Worm (Caenorhabditis elegans) whole organism, mixed stage, embryonic: ENCODE measurements around the gene T21C12.4.

Source experiments
- M03D4.4 ChIP-seq: sonication (generic microtip); optimal IDR thresholded peaks from 2 replicates; lab custom pipeline; 2017; ENCODE audit warnings: mild to moderate bottlenecking, missing genetic modification characterization, missing compliant biosample characterization
- bed-3 ChIP-seq: fragments of 200-800 bp; sonication (Bioruptor generic); optimal IDR thresholded peaks from 3 replicates; lab custom pipeline; 2018; ENCODE audit warnings: mild to moderate bottlenecking, missing genetic modification characterization, moderate library complexity, missing compliant biosample characterization
- blmp-1 ChIP-seq: fragments of 150-350 bp; optimal IDR thresholded peaks from 2 replicates; lab custom pipeline; 2014; ENCODE audit warnings: missing biosample characterization, missing genetic modification characterization
- ceh-39 ChIP-seq: fragments of 150-350 bp; optimal IDR thresholded peaks from 2 replicates; lab custom pipeline; 2014; ENCODE audit warnings: missing biosample characterization, missing genetic modification characterization
- ceh-43 ChIP-seq: fragments of 200-800 bp; sonication (Bioruptor generic); optimal IDR thresholded peaks from 2 replicates; lab custom pipeline; 2018; ENCODE audit warnings: mild to moderate bottlenecking, missing genetic modification characterization, moderate library complexity, missing compliant biosample characterization
- ceh-83 ChIP-seq: fragments of 200-800 bp; sonication (Bioruptor generic); optimal IDR thresholded peaks from 2 replicates; lab custom pipeline; 2018; ENCODE audit warnings: mild to moderate bottlenecking, missing genetic modification characterization, missing compliant biosample characterization
- cnd-1 ChIP-seq: fragments of 200-800 bp; sonication (Bioruptor generic); optimal IDR thresholded peaks from 2 replicates; lab custom pipeline; 2018; ENCODE audit warnings: mild to moderate bottlenecking, missing genetic modification characterization, missing compliant biosample characterization
- drap-1 ChIP-seq: fragments of 200-800 bp; sonication (Bioruptor generic); optimal IDR thresholded peaks from 3 replicates; lab custom pipeline; 2018; ENCODE audit warnings: mild to moderate bottlenecking, missing genetic modification characterization, missing compliant biosample characterization
- elt-1 ChIP-seq: sonication (generic microtip); optimal IDR thresholded peaks from 2 replicates; lab custom pipeline; 2017; ENCODE audit warnings: missing genetic modification characterization, mild to moderate bottlenecking, missing compliant biosample characterization, antibody characterized with exemption, moderate library complexity, borderline replicate concordance; ENCODE audit not compliant: insufficient read depth
- elt-3 ChIP-seq: fragments of 150-350 bp; optimal IDR thresholded peaks from 2 replicates; lab custom pipeline; 2014; ENCODE audit warnings: missing biosample characterization, missing genetic modification characterization
- flh-1 ChIP-seq: fragments of 200-800 bp; sonication (Bioruptor generic); optimal IDR thresholded peaks from 2 replicates; lab custom pipeline; 2018; ENCODE audit warnings: mild to moderate bottlenecking, missing genetic modification characterization, moderate library complexity, missing compliant biosample characterization
- ham-2 ChIP-seq: fragments of 200-800 bp; sonication (Bioruptor generic); optimal IDR thresholded peaks from 2 replicates; lab custom pipeline; 2018; ENCODE audit warnings: mild to moderate bottlenecking, missing genetic modification characterization, missing compliant biosample characterization
- hlh-1 ChIP-seq: fragments of 150-350 bp; optimal IDR thresholded peaks from 2 replicates; lab custom pipeline; 2014; ENCODE audit warnings: missing biosample characterization, missing genetic modification reagents, missing genetic modification characterization
- lin-13 ChIP-seq: fragments of 150-350 bp; optimal IDR thresholded peaks from 2 replicates; lab custom pipeline; 2014; ENCODE audit warnings: missing biosample characterization, missing genetic modification characterization
- lin-32 ChIP-seq: fragments of 200-800 bp; sonication (Bioruptor generic); optimal IDR thresholded peaks from 2 replicates; lab custom pipeline; 2018; ENCODE audit warnings: mild to moderate bottlenecking, missing genetic modification characterization, missing compliant biosample characterization
- lsy-2 ChIP-seq: fragments of 150-350 bp; optimal IDR thresholded peaks from 2 replicates; lab custom pipeline; 2014; ENCODE audit warnings: missing biosample characterization, missing genetic modification characterization
- mab-5 ChIP-seq: fragments of 150-350 bp; optimal IDR thresholded peaks from 2 replicates; lab custom pipeline; 2014; ENCODE audit warnings: missing biosample characterization, missing genetic modification characterization
- mep-1 ChIP-seq: fragments of 150-350 bp; optimal IDR thresholded peaks from 2 replicates; lab custom pipeline; 2017; ENCODE audit warnings: missing biosample characterization, missing genetic modification reagents, missing genetic modification characterization, inconsistent platforms
- nhr-12 ChIP-seq: fragments of 150-350 bp; optimal IDR thresholded peaks from 2 replicates; lab custom pipeline; 2014; ENCODE audit warnings: missing biosample characterization, missing genetic modification characterization
- nhr-2 ChIP-seq: fragments of 150-350 bp; optimal IDR thresholded peaks from 2 replicates; lab custom pipeline; 2014; ENCODE audit warnings: missing biosample characterization, missing genetic modification characterization
- nhr-237 ChIP-seq: fragments of 150-350 bp; optimal IDR thresholded peaks from 2 replicates; lab custom pipeline; 2014; ENCODE audit warnings: missing biosample characterization, missing genetic modification characterization
- nhr-28 ChIP-seq: fragments of 150-350 bp; optimal IDR thresholded peaks from 2 replicates; lab custom pipeline; 2014; ENCODE audit warnings: missing biosample characterization, missing genetic modification characterization
- nhr-76 ChIP-seq: sonication (generic microtip); optimal IDR thresholded peaks from 2 replicates; lab custom pipeline; 2017; ENCODE audit warnings: missing biosample characterization, missing genetic modification characterization
- pha-4 ChIP-seq: fragments of 150-350 bp; optimal IDR thresholded peaks from 2 replicates; lab custom pipeline; 2018; ENCODE audit warnings: missing biosample characterization, missing genetic modification reagents, missing genetic modification characterization
- sem-2 ChIP-seq: fragments of 200-800 bp; sonication (Bioruptor generic); optimal IDR thresholded peaks from 2 replicates; lab custom pipeline; 2018; ENCODE audit warnings: mild to moderate bottlenecking, missing genetic modification characterization, missing compliant biosample characterization
- snpc-4 ChIP-seq: fragments of 150-350 bp; optimal IDR thresholded peaks from 2 replicates; lab custom pipeline; 2014; ENCODE audit warnings: missing biosample characterization, missing genetic modification characterization
- sptf-1 ChIP-seq: sonication (generic microtip); optimal IDR thresholded peaks from 2 replicates; lab custom pipeline; 2017; ENCODE audit warnings: mild to moderate bottlenecking, missing genetic modification characterization, moderate library complexity, missing compliant biosample characterization
- tbx-8 ChIP-seq: fragments of 200-800 bp; sonication (Bioruptor generic); optimal IDR thresholded peaks from 2 replicates; lab custom pipeline; 2018; ENCODE audit warnings: mild to moderate bottlenecking, missing genetic modification characterization, moderate library complexity, missing compliant biosample characterization
- unc-120 ChIP-seq: sonication (generic microtip); optimal IDR thresholded peaks from 2 replicates; lab custom pipeline; 2017; ENCODE audit warnings: missing genetic modification characterization, missing compliant biosample characterization; ENCODE audit not compliant: poor library complexity, severe bottlenecking
- unc-39 ChIP-seq: fragments of 150-350 bp; optimal IDR thresholded peaks from 2 replicates; lab custom pipeline; 2014; ENCODE audit warnings: missing biosample characterization, missing genetic modification characterization
- unc-62 ChIP-seq: fragments of 150-350 bp; optimal IDR thresholded peaks from 2 replicates; lab custom pipeline; 2014; ENCODE audit warnings: missing biosample characterization, missing genetic modification reagents, missing genetic modification characterization
- zip-8 ChIP-seq: fragments of 150-350 bp; optimal IDR thresholded peaks from 2 replicates; lab custom pipeline; 2014; ENCODE audit warnings: missing biosample characterization, missing genetic modification characterization
- ztf-11 ChIP-seq: fragments of 150-350 bp; optimal IDR thresholded peaks from 2 replicates; lab custom pipeline; 2014; ENCODE audit warnings: missing biosample characterization, missing genetic modification characterization

Gene T21C12.4

ce11 chrIII:10525927-10526326, 31.9 kb downstream of the T21C12.4 start:
- TF ChIP-seq ceh-83 (GFP tag; lab: Kevin White, UChicago), result no peak
- TF ChIP-seq tbx-8 (GFP tag; lab: Kevin White, UChicago), result no peak
- TF ChIP-seq ceh-39 (tag; lab: Kevin White, UChicago), result no peak
- no peak for TF ChIP-seq lin-32 (GFP tag; lab: Kevin White, UChicago)
- peak; percentile 96 for TF ChIP-seq unc-62 (GFP tag; lab: Kevin White, UChicago)
- TF ChIP-seq nhr-237, result no peak
- TF ChIP-seq nhr-2, result no peak
- no peak for TF ChIP-seq flh-1 (GFP tag; lab: Kevin White, UChicago)
- no peak for TF ChIP-seq unc-39
- no peak for TF ChIP-seq bed-3 (GFP tag; lab: Kevin White, UChicago)
- peak; percentile 81 for TF ChIP-seq hlh-1 (tag; lab: Kevin White, UChicago)
- TF ChIP-seq nhr-28 (tag; lab: Kevin White, UChicago), result no peak
- no peak for TF ChIP-seq sem-2
- TF ChIP-seq ceh-43 (GFP tag; lab: Kevin White, UChicago), result no peak
- peak; percentile 85 for TF ChIP-seq unc-120 (tag; lab: Kevin White, UChicago)
- TF ChIP-seq sptf-1, result no peak
- peak; percentile 9 for TF ChIP-seq mab-5 (tag; lab: Kevin White, UChicago)
- no peak for TF ChIP-seq elt-3 (tag; lab: Kevin White, UChicago)
- no peak for TF ChIP-seq ztf-11 (tag; lab: Kevin White, UChicago)

- TF ChIP-seq cnd-1 (tag; lab: Kevin White, UChicago) (no peak), snpc-4 (tag; lab: Kevin White, UChicago) (no peak), ceh-39 (tag; lab: Kevin White, UChicago) (no peak), drap-1 (no peak), nhr-2 (no peak), tbx-8 (GFP tag; lab: Kevin White, UChicago) (no peak), M03D4.4 (tag; lab: Kevin White, UChicago) (no peak), sptf-1 (no peak), ceh-83 (GFP tag; lab: Kevin White, UChicago) (no peak), zip-8 (tag; lab: Kevin White, UChicago) (no peak), mep-1 (tag; lab: Kevin White, UChicago) (no peak), ztf-11 (tag; lab: Kevin White, UChicago) (no peak), unc-39 (no peak), pha-4 (tag; lab: Kevin White, UChicago) (no peak), nhr-12 (tag; lab: Kevin White, UChicago) (no peak), nhr-28 (tag; lab: Kevin White, UChicago) (no peak)
Observed at ce11 chrIII:10524823-10525222, 33.0 kb downstream of the T21C12.4 start.

ce11 chrIII:10523025-10523424, 34.8 kb downstream of the T21C12.4 start:
- no peak for TF ChIP-seq mab-5 (tag; lab: Kevin White, UChicago)
- TF ChIP-seq sptf-1, result no peak
- no peak for TF ChIP-seq unc-120 (tag; lab: Kevin White, UChicago)
- no peak for TF ChIP-seq lsy-2 (tag; lab: Kevin White, UChicago)
- TF ChIP-seq elt-1 (tag; lab: Kevin White, UChicago), result no peak
- TF ChIP-seq pha-4 (tag; lab: Kevin White, UChicago), result no peak
- no peak for TF ChIP-seq unc-62 (GFP tag; lab: Kevin White, UChicago)
- no peak for TF ChIP-seq nhr-76 (tag; lab: Kevin White, UChicago)
- TF ChIP-seq zip-8 (tag; lab: Kevin White, UChicago), result no peak
- TF ChIP-seq blmp-1 (tag; lab: Kevin White, UChicago), result no peak
- TF ChIP-seq lin-13, result no peak
- TF ChIP-seq bed-3 (GFP tag; lab: Kevin White, UChicago), result no peak
- no peak for TF ChIP-seq nhr-12 (tag; lab: Kevin White, UChicago)
- no peak for TF ChIP-seq ceh-83 (GFP tag; lab: Kevin White, UChicago)
- TF ChIP-seq M03D4.4 (tag; lab: Kevin White, UChicago), result no peak
- no peak for TF ChIP-seq cnd-1 (tag; lab: Kevin White, UChicago)
- TF ChIP-seq lin-32 (GFP tag; lab: Kevin White, UChicago), result no peak
- TF ChIP-seq flh-1 (GFP tag; lab: Kevin White, UChicago), result no peak
- no peak for TF ChIP-seq ham-2

- TF ChIP-seq sptf-1, result no peak
- TF ChIP-seq, all 35 proteins: peak for 0
Observed at ce11 chrIII:10521219-10521618, 36.6 kb downstream of the T21C12.4 start.
